Fruit fly (Drosophila melanogaster): Measurements from ENCODE around the gene CG16756.

CG16756 gene

DNA sequence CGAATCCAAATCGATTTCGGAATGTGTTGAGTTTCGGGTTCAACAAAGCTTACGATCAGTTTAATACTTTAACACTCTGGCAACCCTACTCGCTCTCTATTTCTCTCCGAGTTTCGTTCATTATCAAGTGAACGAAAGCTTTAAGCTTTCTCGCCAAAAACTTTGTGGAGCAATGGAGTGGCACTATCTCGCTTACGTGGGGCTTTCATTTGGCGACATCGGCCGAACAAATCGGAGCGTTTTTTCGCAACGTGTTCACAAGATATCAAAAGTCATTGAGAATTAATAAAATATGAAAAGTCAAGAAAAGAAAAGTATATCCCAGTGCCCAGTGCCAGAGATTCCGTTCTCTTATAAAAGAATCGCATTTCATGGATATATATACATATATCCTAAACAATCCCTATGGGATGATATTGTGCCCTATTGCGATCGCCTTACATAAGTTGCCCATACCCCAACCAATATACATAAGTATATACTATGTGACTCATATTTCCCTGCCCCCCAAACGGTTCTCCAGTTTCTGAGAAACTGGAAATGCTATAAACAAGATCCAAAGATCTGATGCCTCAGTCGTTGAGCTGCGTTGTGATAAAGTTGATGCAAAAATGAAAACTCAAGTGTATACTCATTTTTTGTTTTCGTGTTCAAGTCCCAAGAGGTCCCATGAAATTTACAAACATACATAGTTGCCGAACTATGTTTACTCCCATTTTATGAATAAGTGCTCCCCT lies 1.2 kb downstream of the CG16756 start:
- no peak for TF ChIP-seq psq (optimal IDR thresholded peaks at IDR 0.05)
- TF ChIP-seq pan (optimal IDR thresholded peaks at IDR 0.05): no peak
- no peak for TF ChIP-seq usp (GFP tag; optimal IDR thresholded peaks at IDR 0.05)
- no peak for TF ChIP-seq EcR (GFP tag; optimal IDR thresholded peaks at IDR 0.05)
- TF ChIP-seq Dll (optimal IDR thresholded peaks at IDR 0.05): no peak
- no peak for TF ChIP-seq CG8478 (optimal IDR thresholded peaks at IDR 0.05)

DNA sequence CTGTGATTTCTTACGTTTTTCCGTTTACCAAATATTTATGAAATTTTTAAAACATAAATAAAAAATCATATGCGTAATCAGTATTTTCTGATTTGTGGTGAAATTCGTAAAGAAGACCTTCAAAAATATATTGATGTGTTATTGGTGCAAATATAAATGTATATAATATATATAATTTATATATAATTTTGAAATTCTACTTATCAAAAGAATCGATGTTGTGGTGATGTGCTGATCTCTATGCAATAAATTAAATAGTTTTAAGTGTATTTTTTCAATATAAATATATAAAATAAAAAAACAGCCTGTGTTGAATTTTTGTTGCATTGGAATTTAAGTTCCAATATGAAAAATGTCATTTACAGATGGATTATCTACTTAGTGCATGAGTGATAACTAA lies 2.0 kb downstream of the CG16756 start, which contains the start of gene CG15784:
Gene CG15784 (plus strand): TSS at position 301 of the 400 bp plus-strand sequence.
- TF ChIP-seq CG8478 (optimal IDR thresholded peaks at IDR 0.05): no peak
- no peak for TF ChIP-seq psq (optimal IDR thresholded peaks at IDR 0.05)
- no peak for TF ChIP-seq EcR (GFP tag; optimal IDR thresholded peaks at IDR 0.05)
- no peak for TF ChIP-seq pan (optimal IDR thresholded peaks at IDR 0.05)
- no peak for TF ChIP-seq Dll (optimal IDR thresholded peaks at IDR 0.05)
- TF ChIP-seq usp (GFP tag; optimal IDR thresholded peaks at IDR 0.05): no peak

DNA sequence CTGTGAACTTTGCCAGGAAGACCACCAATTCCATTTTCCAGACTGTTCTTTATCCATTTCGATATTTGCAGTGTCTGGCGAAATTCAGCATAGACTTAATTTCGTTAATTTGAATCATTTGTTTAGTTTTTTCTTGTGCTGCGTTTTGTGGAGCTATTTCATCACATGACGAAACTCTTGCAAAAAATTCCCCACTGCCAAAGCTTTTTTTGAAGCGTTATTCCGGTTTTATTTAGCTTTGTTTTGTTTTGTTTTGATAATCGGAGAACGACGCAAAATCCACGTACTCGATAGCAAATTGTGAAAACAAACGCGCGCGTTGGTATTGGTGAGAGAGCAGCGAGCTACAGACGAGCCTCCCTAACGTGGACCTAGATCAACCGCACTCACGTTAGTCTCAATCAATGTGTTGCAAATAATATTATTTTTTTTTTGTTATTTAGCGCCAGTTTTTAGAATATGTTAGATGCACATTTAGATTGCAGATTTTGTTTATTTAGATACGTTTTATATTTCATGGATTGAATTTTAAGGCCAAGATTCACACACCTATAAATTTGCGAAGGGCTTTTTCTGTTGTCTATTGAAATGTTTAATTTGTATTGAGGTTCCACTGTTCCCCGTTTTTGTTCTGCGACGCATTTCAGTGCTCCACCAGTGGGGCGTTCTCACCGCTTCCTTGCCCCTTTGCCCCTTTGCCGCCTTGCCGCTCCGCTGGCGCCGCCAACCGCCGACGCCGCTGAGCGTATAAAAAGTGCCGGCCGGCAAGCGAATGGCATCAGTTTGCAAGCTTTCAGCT lies 2.7 kb downstream of the CG16756 start:
- no peak for TF ChIP-seq pan (optimal IDR thresholded peaks at IDR 0.05)
- no peak for TF ChIP-seq EcR (GFP tag; optimal IDR thresholded peaks at IDR 0.05)
- TF ChIP-seq usp (GFP tag; optimal IDR thresholded peaks at IDR 0.05): no peak
- TF ChIP-seq CG8478 (optimal IDR thresholded peaks at IDR 0.05): no peak

DNA sequence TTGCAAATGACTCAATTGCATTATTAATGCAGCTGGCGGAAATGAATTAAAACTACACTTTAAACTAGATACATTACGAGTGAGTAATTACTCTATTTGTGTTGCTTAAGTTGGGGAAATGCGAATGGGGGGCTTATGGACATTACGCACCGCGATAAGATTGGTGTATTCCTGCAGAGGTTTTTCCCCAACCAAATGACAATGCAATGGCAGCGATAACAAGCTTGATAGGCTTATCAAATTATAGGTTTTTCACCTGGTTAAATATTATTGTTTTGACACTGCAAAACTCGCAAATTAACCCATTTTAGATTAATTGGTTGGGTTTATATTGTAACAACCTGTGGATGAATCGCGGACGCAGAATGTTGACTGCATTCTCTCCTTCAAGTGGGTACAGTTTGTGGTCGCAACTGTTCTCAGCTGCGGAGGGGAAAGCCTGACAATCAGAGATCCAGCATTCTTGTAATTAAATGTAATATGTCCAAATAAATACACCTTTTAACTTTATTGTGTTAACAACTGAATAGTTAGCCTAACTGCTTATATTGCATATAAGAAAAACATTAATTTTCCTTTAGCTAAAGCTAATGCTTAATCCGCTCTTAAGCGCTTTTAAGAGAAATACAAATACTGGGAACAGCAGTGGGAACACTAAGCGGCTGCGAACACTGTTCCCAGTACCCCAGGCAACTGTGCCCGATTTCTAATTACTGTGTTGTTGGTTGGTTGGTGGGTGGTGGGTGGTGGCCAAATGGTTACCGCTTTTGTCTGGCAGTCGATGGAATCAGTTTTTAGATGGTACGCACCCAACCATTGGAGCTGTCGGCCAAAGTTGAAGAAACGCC lies 5.5 kb downstream of the CG16756 start:
- TF ChIP-seq psq (optimal IDR thresholded peaks at IDR 0.05) (no peak), usp (GFP tag; optimal IDR thresholded peaks at IDR 0.05) (no peak), CG8478 (optimal IDR thresholded peaks at IDR 0.05) (no peak), Dll (optimal IDR thresholded peaks at IDR 0.05) (no peak), pan (optimal IDR thresholded peaks at IDR 0.05) (no peak), EcR (GFP tag; optimal IDR thresholded peaks at IDR 0.05) (no peak)

DNA sequence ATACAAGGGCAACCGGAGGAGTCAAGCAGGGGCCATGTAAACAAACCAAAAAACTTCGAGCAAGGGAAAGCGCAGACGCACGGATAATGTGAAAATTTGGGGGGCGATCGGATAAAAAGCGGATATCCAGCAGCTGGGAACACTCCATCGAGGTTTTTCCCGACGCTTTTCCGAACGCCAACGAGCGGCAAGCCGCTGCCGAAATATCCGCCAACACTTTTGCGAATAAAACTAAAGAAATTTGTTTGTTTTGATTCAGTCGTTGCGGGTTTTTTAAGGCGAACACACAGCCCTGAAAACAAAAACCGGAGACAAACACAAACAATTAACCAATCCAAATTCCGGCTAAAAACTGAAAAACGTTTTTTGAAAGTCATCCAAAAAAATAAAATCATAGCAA lies 19.1 kb downstream of the CG16756 start, which contains the start of gene SPR:
Gene SPR (plus strand): TSS at position 253 of the 400 bp plus-strand sequence.
- TF ChIP-seq psq (optimal IDR thresholded peaks at IDR 0.05): no peak

Measured in whole organism.